Worm (Caenorhabditis elegans) whole organism, mixed stage, embryonic: ENCODE data around the gene rrc-1.
A peak's percentile ranks its signal among the peaks of the same experiment; 100 is the strongest.

Experiments
- M03D4.4 ChIP-seq: sonication (generic microtip); optimal IDR thresholded peaks from 2 replicates; lab custom pipeline; 2017; ENCODE audit warnings: mild to moderate bottlenecking, missing genetic modification characterization, missing compliant biosample characterization
- bed-3 ChIP-seq: fragments of 200-800 bp; sonication (Bioruptor generic); optimal IDR thresholded peaks from 3 replicates; lab custom pipeline; 2018; ENCODE audit warnings: mild to moderate bottlenecking, missing genetic modification characterization, moderate library complexity, missing compliant biosample characterization
- blmp-1 ChIP-seq: fragments of 150-350 bp; optimal IDR thresholded peaks from 2 replicates; lab custom pipeline; 2014; ENCODE audit warnings: missing biosample characterization, missing genetic modification characterization
- ceh-43 ChIP-seq: fragments of 200-800 bp; sonication (Bioruptor generic); optimal IDR thresholded peaks from 2 replicates; lab custom pipeline; 2018; ENCODE audit warnings: mild to moderate bottlenecking, missing genetic modification characterization, moderate library complexity, missing compliant biosample characterization
- ceh-83 ChIP-seq: fragments of 200-800 bp; sonication (Bioruptor generic); optimal IDR thresholded peaks from 2 replicates; lab custom pipeline; 2018; ENCODE audit warnings: mild to moderate bottlenecking, missing genetic modification characterization, missing compliant biosample characterization
- ces-1 ChIP-seq: fragments of 150-350 bp; optimal IDR thresholded peaks from 2 replicates; lab custom pipeline; 2014; ENCODE audit warnings: missing biosample characterization, missing genetic modification reagents, missing genetic modification characterization
- cnd-1 ChIP-seq: fragments of 200-800 bp; sonication (Bioruptor generic); optimal IDR thresholded peaks from 2 replicates; lab custom pipeline; 2018; ENCODE audit warnings: mild to moderate bottlenecking, missing genetic modification characterization, missing compliant biosample characterization
- drap-1 ChIP-seq: fragments of 200-800 bp; sonication (Bioruptor generic); optimal IDR thresholded peaks from 3 replicates; lab custom pipeline; 2018; ENCODE audit warnings: mild to moderate bottlenecking, missing genetic modification characterization, missing compliant biosample characterization
- elt-1 ChIP-seq: sonication (generic microtip); optimal IDR thresholded peaks from 2 replicates; lab custom pipeline; 2017; ENCODE audit warnings: missing genetic modification characterization, mild to moderate bottlenecking, missing compliant biosample characterization, antibody characterized with exemption, moderate library complexity, borderline replicate concordance; ENCODE audit not compliant: insufficient read depth
- elt-3 ChIP-seq: fragments of 150-350 bp; optimal IDR thresholded peaks from 2 replicates; lab custom pipeline; 2014; ENCODE audit warnings: missing biosample characterization, missing genetic modification characterization
- flh-1 ChIP-seq: fragments of 200-800 bp; sonication (Bioruptor generic); optimal IDR thresholded peaks from 2 replicates; lab custom pipeline; 2018; ENCODE audit warnings: mild to moderate bottlenecking, missing genetic modification characterization, moderate library complexity, missing compliant biosample characterization
- ham-2 ChIP-seq: fragments of 200-800 bp; sonication (Bioruptor generic); optimal IDR thresholded peaks from 2 replicates; lab custom pipeline; 2018; ENCODE audit warnings: mild to moderate bottlenecking, missing genetic modification characterization, missing compliant biosample characterization
- hlh-1 ChIP-seq: fragments of 150-350 bp; optimal IDR thresholded peaks from 2 replicates; lab custom pipeline; 2014; ENCODE audit warnings: missing biosample characterization, missing genetic modification reagents, missing genetic modification characterization
- lin-13 ChIP-seq: fragments of 150-350 bp; optimal IDR thresholded peaks from 2 replicates; lab custom pipeline; 2014; ENCODE audit warnings: missing biosample characterization, missing genetic modification characterization
- lin-32 ChIP-seq: fragments of 200-800 bp; sonication (Bioruptor generic); optimal IDR thresholded peaks from 2 replicates; lab custom pipeline; 2018; ENCODE audit warnings: mild to moderate bottlenecking, missing genetic modification characterization, missing compliant biosample characterization
- lsy-2 ChIP-seq: fragments of 150-350 bp; optimal IDR thresholded peaks from 2 replicates; lab custom pipeline; 2014; ENCODE audit warnings: missing biosample characterization, missing genetic modification characterization
- mab-5 ChIP-seq: fragments of 150-350 bp; optimal IDR thresholded peaks from 2 replicates; lab custom pipeline; 2014; ENCODE audit warnings: missing biosample characterization, missing genetic modification characterization
- mep-1 ChIP-seq: fragments of 150-350 bp; optimal IDR thresholded peaks from 2 replicates; lab custom pipeline; 2017; ENCODE audit warnings: missing biosample characterization, missing genetic modification reagents, missing genetic modification characterization, inconsistent platforms
- mls-2 ChIP-seq: sonication (generic microtip); optimal IDR thresholded peaks from 2 replicates; lab custom pipeline; 2016; ENCODE audit warnings: mild to moderate bottlenecking, missing genetic modification characterization, moderate library complexity, missing compliant biosample characterization
- nhr-2 ChIP-seq: fragments of 150-350 bp; optimal IDR thresholded peaks from 2 replicates; lab custom pipeline; 2014; ENCODE audit warnings: missing biosample characterization, missing genetic modification characterization
- nhr-237 ChIP-seq: fragments of 150-350 bp; optimal IDR thresholded peaks from 2 replicates; lab custom pipeline; 2014; ENCODE audit warnings: missing biosample characterization, missing genetic modification characterization
- nhr-76 ChIP-seq: sonication (generic microtip); optimal IDR thresholded peaks from 2 replicates; lab custom pipeline; 2017; ENCODE audit warnings: missing biosample characterization, missing genetic modification characterization
- pha-4 ChIP-seq: fragments of 150-350 bp; optimal IDR thresholded peaks from 2 replicates; lab custom pipeline; 2018; ENCODE audit warnings: missing biosample characterization, missing genetic modification reagents, missing genetic modification characterization
- sem-2 ChIP-seq: fragments of 200-800 bp; sonication (Bioruptor generic); optimal IDR thresholded peaks from 2 replicates; lab custom pipeline; 2018; ENCODE audit warnings: mild to moderate bottlenecking, missing genetic modification characterization, missing compliant biosample characterization
- snpc-4 ChIP-seq: fragments of 150-350 bp; optimal IDR thresholded peaks from 2 replicates; lab custom pipeline; 2014; ENCODE audit warnings: missing biosample characterization, missing genetic modification characterization
- sptf-1 ChIP-seq: sonication (generic microtip); optimal IDR thresholded peaks from 2 replicates; lab custom pipeline; 2017; ENCODE audit warnings: mild to moderate bottlenecking, missing genetic modification characterization, moderate library complexity, missing compliant biosample characterization
- tbx-8 ChIP-seq: fragments of 200-800 bp; sonication (Bioruptor generic); optimal IDR thresholded peaks from 2 replicates; lab custom pipeline; 2018; ENCODE audit warnings: mild to moderate bottlenecking, missing genetic modification characterization, moderate library complexity, missing compliant biosample characterization
- unc-120 ChIP-seq: sonication (generic microtip); optimal IDR thresholded peaks from 2 replicates; lab custom pipeline; 2017; ENCODE audit warnings: missing genetic modification characterization, missing compliant biosample characterization; ENCODE audit not compliant: poor library complexity, severe bottlenecking
- unc-39 ChIP-seq: fragments of 150-350 bp; optimal IDR thresholded peaks from 2 replicates; lab custom pipeline; 2014; ENCODE audit warnings: missing biosample characterization, missing genetic modification characterization
- unc-62 ChIP-seq: fragments of 150-350 bp; optimal IDR thresholded peaks from 2 replicates; lab custom pipeline; 2014; ENCODE audit warnings: missing biosample characterization, missing genetic modification reagents, missing genetic modification characterization
- ztf-11 ChIP-seq: fragments of 150-350 bp; optimal IDR thresholded peaks from 2 replicates; lab custom pipeline; 2014; ENCODE audit warnings: missing biosample characterization, missing genetic modification characterization

The rrc-1 gene

DNA sequence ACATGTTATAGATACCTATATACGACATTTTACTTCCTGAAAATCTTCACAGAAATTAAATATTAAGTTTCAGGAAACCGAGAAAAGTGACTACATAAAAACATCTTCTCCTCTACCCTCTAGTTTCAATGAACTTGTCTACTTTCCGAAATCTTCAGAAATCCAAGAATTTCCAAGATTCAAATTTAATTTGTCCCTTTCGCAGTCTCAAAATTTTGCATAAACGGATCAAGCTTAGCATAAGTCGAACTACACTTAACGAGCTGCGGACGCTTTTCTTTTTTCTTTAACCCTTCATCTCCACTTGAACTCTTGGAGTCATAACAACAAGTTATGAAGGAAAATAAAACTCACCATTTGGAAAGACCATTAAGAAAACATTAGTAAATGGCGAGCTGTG lies 25.7 kb downstream of the rrc-1 start:
- peak; percentile 96 for TF ChIP-seq ces-1 (GFP tag; lab: Kevin White, UChicago)
- TF ChIP-seq lin-13 (tag; lab: Kevin White, UChicago) = no peak
- TF ChIP-seq, all 35 proteins: peak for 1

- TF ChIP-seq unc-39 (tag; lab: Kevin White, UChicago) = no peak
- TF ChIP-seq ztf-11 = no peak
- no peak for TF ChIP-seq elt-3
- no peak for TF ChIP-seq mep-1 (tag; lab: Kevin White, UChicago)
- no peak for TF ChIP-seq elt-1
- TF ChIP-seq blmp-1 (tag; lab: Kevin White, UChicago) = no peak
- TF ChIP-seq bed-3 (GFP tag; lab: Kevin White, UChicago) = no peak
- TF ChIP-seq sem-2 (GFP tag; lab: Kevin White, UChicago) = no peak
These were observed 26.4 kb downstream of the rrc-1 start for ce11 chrX:9804735-9805134.

DNA sequence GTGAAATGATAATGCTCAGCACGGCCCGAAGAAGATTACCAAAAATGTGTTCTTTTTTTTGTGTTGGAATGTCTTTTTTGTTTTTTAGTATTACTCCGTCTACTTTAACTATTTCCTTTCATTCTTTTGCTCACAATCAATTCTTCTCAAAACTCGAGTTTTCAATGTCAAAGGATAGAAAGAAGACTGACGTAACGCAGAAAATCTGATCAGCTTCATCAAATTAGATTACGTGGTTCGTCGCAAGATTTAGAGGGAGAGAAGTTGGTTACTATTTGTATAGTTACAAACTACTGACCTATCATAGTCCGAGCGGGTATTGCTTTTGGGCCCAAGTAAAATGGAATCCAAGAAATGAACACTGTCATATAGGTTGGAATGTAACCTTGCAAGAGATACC lies 27.5 kb downstream of the rrc-1 start:
- TF ChIP-seq ces-1 (GFP tag; lab: Kevin White, UChicago) (peak; percentile 97), lsy-2 (tag; lab: Kevin White, UChicago) (no peak), sptf-1 (tag; lab: Kevin White, UChicago) (no peak), ceh-43 (GFP tag; lab: Kevin White, UChicago) (no peak)
- TF ChIP-seq, all 35 proteins: peak for 1

- TF ChIP-seq ces-1 (GFP tag; lab: Kevin White, UChicago) = peak; percentile 1
- no peak for TF ChIP-seq unc-62 (GFP tag; lab: Kevin White, UChicago)
- TF ChIP-seq elt-1 = no peak
- no peak for TF ChIP-seq flh-1 (GFP tag; lab: Kevin White, UChicago)
- TF ChIP-seq snpc-4 (tag; lab: Kevin White, UChicago) = no peak
- no peak for TF ChIP-seq nhr-2 (tag; lab: Kevin White, UChicago)
These were observed 32.6 kb downstream of the rrc-1 start, which contains the start of gene F36G3.3 for ce11 chrX:9798530-9798929. F36G3.3 (plus strand) TSS chrX:9798835.

DNA sequence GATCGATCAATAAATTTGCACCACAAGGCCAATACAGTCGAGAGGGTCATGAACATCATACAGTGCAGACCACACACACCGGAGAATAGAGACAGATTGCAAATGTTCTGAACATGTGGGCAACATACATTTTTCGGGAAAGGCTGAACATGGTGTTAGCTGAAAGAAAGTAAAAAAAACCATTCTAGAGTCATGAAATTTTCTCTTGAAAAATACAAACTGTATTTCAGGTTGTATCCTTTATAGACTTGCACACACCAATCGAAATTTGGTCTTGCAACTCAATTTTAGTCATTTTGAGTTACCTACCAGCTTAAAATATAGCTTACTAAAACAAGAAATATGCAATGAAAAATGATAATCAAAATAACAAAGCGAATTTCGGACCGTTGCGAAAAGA lies 35.0 kb downstream of the rrc-1 start:
- TF ChIP-seq mab-5 (no peak), lin-13 (tag; lab: Kevin White, UChicago) (no peak), nhr-2 (tag; lab: Kevin White, UChicago) (no peak), sem-2 (GFP tag; lab: Kevin White, UChicago) (no peak), elt-3 (no peak), unc-120 (tag; lab: Kevin White, UChicago) (no peak), ceh-83 (no peak), ham-2 (GFP tag; lab: Kevin White, UChicago) (no peak), pha-4 (tag; lab: Kevin White, UChicago) (no peak), lin-32 (GFP tag; lab: Kevin White, UChicago) (no peak), tbx-8 (no peak), mep-1 (tag; lab: Kevin White, UChicago) (no peak), blmp-1 (tag; lab: Kevin White, UChicago) (no peak), bed-3 (GFP tag; lab: Kevin White, UChicago) (no peak), nhr-237 (tag; lab: Kevin White, UChicago) (no peak), nhr-76 (tag; lab: Kevin White, UChicago) (no peak), unc-39 (tag; lab: Kevin White, UChicago) (no peak), hlh-1 (tag; lab: Kevin White, UChicago) (no peak), mls-2 (no peak), ztf-11 (no peak)

DNA sequence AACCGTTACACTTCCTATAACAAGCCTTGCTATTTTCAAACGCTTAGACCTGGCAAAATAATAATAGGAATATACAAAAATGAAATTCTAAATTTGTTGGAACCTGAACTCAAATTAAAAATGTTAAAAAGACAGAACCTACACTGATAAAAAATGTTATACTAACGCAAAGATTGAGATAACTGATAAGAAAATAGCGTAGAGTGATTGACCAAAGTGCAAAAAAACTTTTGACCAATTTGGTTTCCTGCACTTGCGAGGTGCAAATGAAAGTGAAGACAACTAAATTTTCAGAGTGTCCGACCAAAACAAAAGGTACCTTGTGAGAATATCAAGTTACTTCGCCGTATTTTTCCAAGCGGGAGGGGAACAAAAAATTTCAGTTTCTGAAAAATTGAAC lies 35.5 kb downstream of the rrc-1 start:
- no peak for TF ChIP-seq ceh-83
- no peak for TF ChIP-seq drap-1
- no peak for TF ChIP-seq ham-2 (GFP tag; lab: Kevin White, UChicago)
- TF ChIP-seq flh-1 (GFP tag; lab: Kevin White, UChicago) = no peak
- no peak for TF ChIP-seq cnd-1 (tag; lab: Kevin White, UChicago)
- TF ChIP-seq M03D4.4 (tag; lab: Kevin White, UChicago) = no peak
